1 fruit fly cellular context compared by ENCODE assay signal in the genomic region with DNA sequence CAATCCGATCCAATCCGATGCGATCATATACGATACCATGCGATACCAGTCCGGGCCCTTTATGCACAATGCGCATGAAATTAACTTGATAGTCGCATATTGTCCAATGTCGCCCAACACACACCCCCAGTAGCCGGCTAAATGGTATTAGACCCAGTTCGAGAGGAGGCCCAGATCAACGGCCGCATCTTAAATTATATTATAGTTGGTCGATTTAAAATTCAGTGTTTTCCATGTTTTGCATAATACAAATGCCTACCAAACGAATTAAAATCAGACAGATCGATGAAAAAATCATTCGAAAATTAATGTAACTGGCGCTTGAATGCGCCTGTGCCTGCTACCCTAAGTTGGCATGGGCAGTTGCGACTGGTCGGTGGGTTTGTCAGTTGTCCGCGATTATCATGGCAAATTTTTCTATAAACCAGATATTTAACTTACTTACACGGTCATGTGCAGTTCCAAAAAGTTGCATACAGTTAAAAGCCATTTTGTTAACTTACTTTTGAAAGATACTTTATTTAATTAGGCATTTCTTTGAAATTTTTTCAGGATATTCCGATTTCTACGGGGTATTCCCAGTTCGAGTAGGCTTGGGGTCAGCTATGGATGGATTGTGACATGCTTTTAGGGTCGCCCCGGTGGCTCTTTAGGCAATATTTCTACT.
TF ChIP-seq lines count a peak whose summit lies in the region.

No protein-coding gene starts in this region.

TF ChIP-seq in whole organism, embryonic, 481 proteins besides CTCF, POLR2A, EP300 and RAD21 (continued from another document):
- TF ChIP-seq h (optimal IDR thresholded peaks at IDR 0.05; lab: Kevin White, UChicago) (no peak), fd64A (GFP tag; optimal IDR thresholded peaks at IDR 0.05; lab: Kevin White, UChicago) (no peak), Drgx (GFP tag; IDR thresholded peaks at IDR 0.05; lab: Robert Waterston, UW) (no peak), Atf-2 (GFP tag; optimal IDR thresholded peaks at IDR 0.05; lab: Kevin White, UChicago) (no peak), CG13287 (GFP tag; IDR thresholded peaks at IDR 0.05; lab: Robert Waterston, UW; ENCODE audit: partially characterized antibody) (no peak), ham (GFP tag; IDR thresholded peaks at IDR 0.05; lab: Robert Waterston, UW) (no peak), NFAT (GFP tag; IDR thresholded peaks at IDR 0.05; lab: Robert Waterston, UW) (no peak), HLH3B (GFP tag; IDR thresholded peaks at IDR 0.05; lab: Robert Waterston, UW) (no peak), ci (GFP tag; IDR thresholded peaks at IDR 0.05; lab: Robert Waterston, UW) (no peak), pfk (GFP tag; optimal IDR thresholded peaks at IDR 0.05; lab: Kevin White, UChicago) (no peak), HLH4C (GFP tag; IDR thresholded peaks at IDR 0.05; lab: Robert Waterston, UW; ENCODE audit: partially characterized antibody) (no peak), CG1792 (GFP tag; optimal IDR thresholded peaks at IDR 0.05; lab: Kevin White, UChicago) (no peak), PHDP (tag; optimal IDR thresholded peaks at IDR 0.05; lab: Kevin White, UChicago) (no peak), Hmr (GFP tag; optimal IDR thresholded peaks at IDR 0.05; lab: Kevin White, UChicago) (no peak), CG6765 (GFP tag; optimal IDR thresholded peaks at IDR 0.05; lab: Kevin White, UChicago) (no peak), hbn (GFP tag; IDR thresholded peaks at IDR 0.05; lab: Robert Waterston, UW; ENCODE audit: partially characterized antibody) (no peak), CkIIα-i1 (GFP tag; IDR thresholded peaks at IDR 0.05; lab: Robert Waterston, UW) (no peak), sna (GFP tag; IDR thresholded peaks at IDR 0.05; lab: Robert Waterston, UW; ENCODE audit: partially characterized antibody) (no peak), bowl (GFP tag; IDR thresholded peaks at IDR 0.05; lab: Robert Waterston, UW) (no peak), Hand (GFP tag; optimal IDR thresholded peaks at IDR 0.05; lab: Kevin White, UChicago) (no peak), Nf-YA (GFP tag; IDR thresholded peaks at IDR 0.05; lab: Robert Waterston, UW) (no peak), CG7271 (tag; optimal IDR thresholded peaks at IDR 0.05; lab: Kevin White, UChicago) (no peak), CG13123 (GFP tag; optimal IDR thresholded peaks at IDR 0.05; lab: Kevin White, UChicago) (no peak), B-H1 (GFP tag; IDR thresholded peaks at IDR 0.05; lab: Robert Waterston, UW) (no peak), zfh2 (GFP tag; optimal IDR thresholded peaks at IDR 0.05; lab: Kevin White, UChicago) (no peak), CG12299 (tag; optimal IDR thresholded peaks at IDR 0.05; lab: Kevin White, UChicago) (no peak), Sry-δ (GFP tag; optimal IDR thresholded peaks at IDR 0.05; lab: Kevin White, UChicago) (no peak), p53 (GFP tag; optimal IDR thresholded peaks at IDR 0.05; lab: Kevin White, UChicago) (no peak), NfI (GFP tag; optimal IDR thresholded peaks at IDR 0.05; lab: Kevin White, UChicago) (no peak), bcd (GFP tag; optimal IDR thresholded peaks at IDR 0.05; lab: Kevin White, UChicago) (no peak), CG2129 (GFP tag; IDR thresholded peaks at IDR 0.05; lab: Robert Waterston, UW; ENCODE audit: partially characterized antibody) (no peak), CG8089 (GFP tag; optimal IDR thresholded peaks at IDR 0.05; lab: Kevin White, UChicago) (no peak), fd96Cb (tag; optimal IDR thresholded peaks at IDR 0.05; lab: Kevin White, UChicago) (peak; percentile 19)
